Worm (Caenorhabditis elegans) whole organism, L3 larva: ENCODE measurements around the gene coq-2.

Experiments used
- R02D3.7 ChIP-seq: fragments of 150-350 bp; optimal IDR thresholded peaks from 2 replicates; lab custom pipeline; 2014; ENCODE audit warnings: missing biosample characterization, missing genetic modification characterization
- ZK546.5 ChIP-seq: sonication (generic microtip); optimal IDR thresholded peaks from 2 replicates; lab custom pipeline; 2017; ENCODE audit warnings: missing biosample characterization, missing genetic modification characterization
- aly-2 ChIP-seq: fragments of 150-350 bp; optimal IDR thresholded peaks from 2 replicates; lab custom pipeline; 2014; ENCODE audit warnings: missing biosample characterization, missing genetic modification characterization
- ama-1 ChIP-seq: fragments of 150-350 bp; optimal IDR thresholded peaks from 2 replicates; lab custom pipeline; 2018
- ceh-16 ChIP-seq: sonication (generic microtip); optimal IDR thresholded peaks from 2 replicates; lab custom pipeline; 2017; ENCODE audit warnings: missing biosample characterization, missing genetic modification characterization
- ceh-28 ChIP-seq: fragments of 150-350 bp; optimal IDR thresholded peaks from 2 replicates; lab custom pipeline; 2014; ENCODE audit warnings: missing biosample characterization, missing genetic modification reagents, missing genetic modification characterization
- ceh-9 ChIP-seq: sonication (generic microtip); optimal IDR thresholded peaks from 2 replicates; lab custom pipeline; 2018; ENCODE audit warnings: missing biosample characterization, missing genetic modification characterization
- egl-27 ChIP-seq: sonication (generic microtip); optimal IDR thresholded peaks from 4 replicates; lab custom pipeline; 2017; ENCODE audit warnings: missing biosample characterization, missing genetic modification reagents, missing genetic modification characterization
- egl-5 ChIP-seq: fragments of 150-350 bp; optimal IDR thresholded peaks from 2 replicates; lab custom pipeline; 2017; ENCODE audit warnings: missing biosample characterization, missing genetic modification reagents, missing genetic modification characterization, inconsistent platforms
- elt-3 ChIP-seq, 3 experiments: fragments of 150-350 bp in 1 of 3; sonication (generic microtip) in 2 of 3; optimal IDR thresholded peaks; 2 replicates in 2 of 3; 4 replicates in 1 of 3; lab custom pipeline; 2014 to 2017; ENCODE audit warnings: missing biosample characterization in 3 of 3, missing genetic modification characterization in 3 of 3
- eor-1 ChIP-seq, 2 experiments: fragments of 150-350 bp; optimal IDR thresholded peaks; 2 replicates each; lab custom pipeline; 2014 to 2018; ENCODE audit warnings: missing biosample characterization in 2 of 2, missing genetic modification characterization in 2 of 2
- hmg-11 ChIP-seq: sonication (generic microtip); optimal IDR thresholded peaks from 2 replicates; lab custom pipeline; 2016; ENCODE audit warnings: missing genetic modification characterization, missing compliant biosample characterization
- jun-1 ChIP-seq: fragments of 150-350 bp; optimal IDR thresholded peaks from 2 replicates; lab custom pipeline; 2014; ENCODE audit warnings: missing biosample characterization, missing genetic modification reagents, missing genetic modification characterization
- lin-15B ChIP-seq: fragments of 150-350 bp; optimal IDR thresholded peaks from 2 replicates; lab custom pipeline; 2014; ENCODE audit warnings: missing biosample characterization, missing genetic modification characterization
- lin-39 ChIP-seq: fragments of 150-350 bp; optimal IDR thresholded peaks from 2 replicates; lab custom pipeline; 2018; ENCODE audit warnings: missing biosample characterization, missing genetic modification reagents, missing genetic modification characterization
- lsy-12 ChIP-seq: sonication (generic microtip); optimal IDR thresholded peaks from 2 replicates; lab custom pipeline; 2016; ENCODE audit warnings: mild to moderate bottlenecking, missing genetic modification characterization, missing compliant biosample characterization
- mdl-1 ChIP-seq: fragments of 150-350 bp; optimal IDR thresholded peaks from 2 replicates; lab custom pipeline; 2014; ENCODE audit warnings: missing biosample characterization, missing genetic modification characterization
- mml-1 ChIP-seq: fragments of 150-350 bp; sonication (generic microtip); optimal IDR thresholded peaks from 3 replicates; lab custom pipeline; 2014; ENCODE audit warnings: missing biosample characterization, missing genetic modification characterization
- nfya-1 ChIP-seq: sonication (generic microtip); optimal IDR thresholded peaks from 2 replicates; lab custom pipeline; 2017; ENCODE audit warnings: missing genetic modification characterization, mild to moderate bottlenecking, missing compliant biosample characterization, antibody characterized with exemption, moderate library complexity; ENCODE audit not compliant: insufficient read depth
- nhr-11 ChIP-seq: fragments of 150-350 bp; optimal IDR thresholded peaks from 2 replicates; lab custom pipeline; 2014; ENCODE audit warnings: missing biosample characterization, missing genetic modification characterization
- nhr-23 ChIP-seq: fragments of 150-350 bp; optimal IDR thresholded peaks from 2 replicates; lab custom pipeline; 2014; ENCODE audit warnings: missing biosample characterization, missing genetic modification reagents, missing genetic modification characterization
- nhr-237 ChIP-seq: fragments of 150-350 bp; optimal IDR thresholded peaks from 2 replicates; lab custom pipeline; 2014; ENCODE audit warnings: missing biosample characterization, missing genetic modification characterization
- nhr-25 ChIP-seq: sonication (generic microtip); optimal IDR thresholded peaks from 2 replicates; lab custom pipeline; 2017; ENCODE audit warnings: missing biosample characterization, missing genetic modification characterization
- nhr-28 ChIP-seq: fragments of 150-350 bp; optimal IDR thresholded peaks from 2 replicates; lab custom pipeline; 2014; ENCODE audit warnings: missing biosample characterization, missing genetic modification characterization
- nhr-43 ChIP-seq: sonication (generic microtip); optimal IDR thresholded peaks from 2 replicates; lab custom pipeline; 2016; ENCODE audit warnings: mild to moderate bottlenecking, missing genetic modification characterization, missing compliant biosample characterization; ENCODE audit not compliant: poor library complexity, severe bottlenecking
- pha-4 ChIP-seq: fragments of 150-350 bp; optimal IDR thresholded peaks from 2 replicates; lab custom pipeline; 2014; ENCODE audit warnings: missing biosample characterization, missing genetic modification reagents, missing genetic modification characterization
- skn-1 ChIP-seq: fragments of 150-350 bp; optimal IDR thresholded peaks from 2 replicates; lab custom pipeline; 2014; ENCODE audit warnings: missing biosample characterization, missing genetic modification characterization
- snpc-4 ChIP-seq: fragments of 150-350 bp; optimal IDR thresholded peaks from 2 replicates; lab custom pipeline; 2014; ENCODE audit warnings: missing biosample characterization, missing genetic modification characterization
- tbx-2 ChIP-seq: sonication (generic microtip); optimal IDR thresholded peaks from 2 replicates; lab custom pipeline; 2016; ENCODE audit warnings: mild to moderate bottlenecking, missing genetic modification characterization, missing compliant biosample characterization
- unc-62 ChIP-seq: fragments of 150-350 bp; sonication (generic microtip); optimal IDR thresholded peaks from 4 replicates; lab custom pipeline; 2014; ENCODE audit warnings: missing biosample characterization, missing genetic modification reagents, missing genetic modification characterization
- zag-1 ChIP-seq: fragments of 150-350 bp; optimal IDR thresholded peaks from 2 replicates; lab custom pipeline; 2014; ENCODE audit warnings: missing biosample characterization, missing genetic modification characterization
- ztf-11 ChIP-seq: fragments of 150-350 bp; optimal IDR thresholded peaks from 2 replicates; lab custom pipeline; 2014; ENCODE audit warnings: missing biosample characterization, missing genetic modification characterization
- ztf-4 ChIP-seq: fragments of 150-350 bp; optimal IDR thresholded peaks from 2 replicates; lab custom pipeline; 2014; ENCODE audit warnings: missing biosample characterization, missing genetic modification characterization

coq-2 gene

DNA sequence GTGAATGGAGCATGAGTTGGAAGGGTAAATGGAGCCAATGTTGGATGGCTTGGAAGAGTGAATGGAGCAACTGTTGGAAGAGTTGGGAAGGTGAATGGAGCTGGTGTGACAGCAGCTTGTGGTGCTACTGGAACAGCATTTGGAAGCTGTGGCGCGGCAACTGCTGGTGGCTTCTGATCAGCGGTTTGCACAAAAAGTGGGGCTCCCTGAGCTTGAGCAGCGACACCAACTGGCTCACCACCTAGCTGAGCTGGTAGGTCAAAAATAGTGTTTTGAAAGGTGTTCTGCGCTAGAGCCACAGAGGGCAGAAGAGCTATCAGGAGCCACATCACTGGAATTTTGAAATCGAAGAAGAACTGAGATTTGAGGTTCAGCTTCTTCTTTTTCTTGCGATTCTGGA, 9.6 kb downstream of the coq-2 start:
- no peak for TF ChIP-seq ztf-11 (tag; lab: Kevin White, UChicago)
- no peak for TF ChIP-seq nhr-237 (tag; lab: Kevin White, UChicago)
- no peak for TF ChIP-seq R02D3.7 (tag; lab: Kevin White, UChicago)
- TF ChIP-seq nhr-43 (tag; lab: Kevin White, UChicago) = no peak
- TF ChIP-seq ceh-9 = no peak
- TF ChIP-seq skn-1 = no peak
- TF ChIP-seq tbx-2 = no peak
- TF ChIP-seq egl-27 (tag; lab: Kevin White, UChicago) = no peak
- no peak for TF ChIP-seq zag-1 (tag; lab: Kevin White, UChicago)
- TF ChIP-seq ama-1 (lab: Kevin White, UChicago) = no peak
- no peak for TF ChIP-seq egl-5
- no peak for TF ChIP-seq ztf-4 (tag; lab: Kevin White, UChicago)
- no peak for TF ChIP-seq unc-62
- no peak for TF ChIP-seq mml-1 (tag; lab: Kevin White, UChicago)
- no peak for TF ChIP-seq lin-39 (tag; lab: Kevin White, UChicago)
- TF ChIP-seq jun-1 = no peak
- no peak for TF ChIP-seq nhr-11 (tag; lab: Kevin White, UChicago)

DNA sequence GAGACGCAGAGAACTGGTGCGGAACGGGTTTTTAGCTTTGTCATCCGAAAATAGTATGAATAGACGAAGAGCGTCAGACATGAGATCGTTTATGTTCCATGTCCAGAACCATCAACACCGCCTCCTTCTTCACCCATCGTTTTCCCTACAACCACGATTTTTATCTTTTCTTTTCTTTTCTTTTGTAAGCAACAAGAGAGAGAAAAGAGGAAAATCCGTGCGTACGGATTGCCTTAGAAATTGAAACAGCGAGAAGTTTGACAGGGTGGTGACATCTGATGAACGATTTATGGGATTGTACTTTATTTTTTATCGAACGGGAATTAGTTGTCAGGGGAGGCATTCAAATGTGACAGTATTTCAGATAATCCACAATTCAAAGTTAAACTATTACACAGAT, 10.0 kb downstream of the coq-2 start, which contains the start of gene abu-13:
TSS of gene abu-13 (minus strand) at position 152 of the 400 bp plus-strand sequence.
- TF ChIP-seq nhr-23 (tag; lab: Kevin White, UChicago) = peak; percentile 46
- TF ChIP-seq skn-1 = no peak

DNA sequence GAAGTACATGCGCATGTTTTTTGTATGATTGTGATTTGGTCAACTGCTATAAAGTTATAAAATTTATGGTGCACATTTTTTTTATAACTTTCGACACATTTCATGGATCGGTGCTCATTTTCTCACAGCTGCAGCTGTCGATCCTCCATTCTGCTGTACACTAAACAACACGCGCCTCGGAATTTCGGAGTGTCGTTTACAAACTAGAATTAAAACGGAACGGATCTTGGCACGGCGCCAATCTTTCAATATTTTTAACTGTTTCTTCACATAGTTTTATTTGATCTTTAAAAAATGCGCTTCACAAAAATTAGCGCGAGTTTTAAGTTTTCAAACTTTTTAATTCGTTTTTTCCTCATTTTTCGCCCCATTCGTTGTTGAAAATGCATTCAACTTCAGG, 10.6 kb downstream of the coq-2 start, which contains the start of gene let-711:
TSS of gene let-711 (plus strand) at position 337 of the 400 bp plus-strand sequence.
- TF ChIP-seq zag-1 (tag; lab: Kevin White, UChicago) (no peak), nfya-1 (tag; lab: Kevin White, UChicago) (peak; percentile 32), pha-4 (tag; lab: Kevin White, UChicago) (peak; percentile 9), ceh-9 (no peak)

- no peak for TF ChIP-seq ZK546.5 (tag; lab: Kevin White, UChicago)
- no peak for TF ChIP-seq lsy-12
- no peak for TF ChIP-seq egl-27 (tag; lab: Kevin White, UChicago)
- TF ChIP-seq pha-4 (tag; lab: Kevin White, UChicago) = peak; percentile 78
- TF ChIP-seq nhr-11 (tag; lab: Kevin White, UChicago) = no peak
- no peak for TF ChIP-seq unc-62
- TF ChIP-seq lin-15B (tag; lab: Kevin White, UChicago) = peak; percentile 16
- no peak for TF ChIP-seq elt-3 (tag; optimal IDR thresholded peaks at IDR 0.05; lab: Kevin White, UChicago)
- no peak for TF ChIP-seq mdl-1 (tag; lab: Kevin White, UChicago)
- no peak for TF ChIP-seq ceh-28 (tag; lab: Kevin White, UChicago)
- TF ChIP-seq, all 47 proteins: peak for 2
These were observed 12.1 kb downstream of the coq-2 start for ce11 chrIII:6947896-6948295.

DNA sequence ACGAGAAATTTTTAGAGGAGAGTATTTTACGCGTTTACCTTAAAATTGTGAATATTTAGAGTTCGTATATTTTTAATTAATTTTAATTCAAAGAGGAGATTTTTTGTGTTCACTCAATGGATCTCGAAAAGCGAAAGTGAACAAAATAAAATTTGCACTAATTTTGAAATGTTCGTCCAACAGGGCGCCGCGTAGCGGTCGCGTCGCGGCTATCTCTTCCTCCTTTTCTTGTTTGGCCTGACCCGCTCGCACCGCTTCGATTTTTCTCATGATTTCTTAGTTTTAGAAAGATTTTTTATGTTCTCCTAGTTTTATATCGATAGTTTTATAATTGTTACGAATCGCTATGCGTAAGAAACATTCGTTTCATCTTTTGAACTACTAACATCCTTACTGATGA, 15.7 kb downstream of the coq-2 start:
- TF ChIP-seq eor-1 (tag; optimal IDR thresholded peaks at IDR 0.05; lab: Kevin White, UChicago) (no peak), nhr-25 (no peak), nfya-1 (tag; lab: Kevin White, UChicago) (peak; percentile 51), unc-62 (no peak), lin-15B (tag; lab: Kevin White, UChicago) (no peak), aly-2 (tag; lab: Kevin White, UChicago) (no peak), mml-1 (tag; lab: Kevin White, UChicago) (no peak), nhr-28 (no peak), ceh-16 (tag; lab: Kevin White, UChicago) (no peak), R02D3.7 (tag; lab: Kevin White, UChicago) (no peak), ztf-11 (tag; lab: Kevin White, UChicago) (no peak), ceh-9 (no peak), ama-1 (lab: Kevin White, UChicago) (peak; percentile 7), snpc-4 (tag; lab: Kevin White, UChicago) (no peak), hmg-11 (tag; lab: Kevin White, UChicago) (peak; percentile 29)
